Worm (Caenorhabditis elegans): ENCODE data around the gene F38E1.10.
"Not testable (repeated sequence)": the region's sequence is repeated elsewhere in the genome, so short reads cannot be mapped to it uniquely, and the experiment has no call there.

The F38E1.10 gene

ce11 chrV:8348959-8349389 lies 26.3 kb downstream of the F38E1.10 start (continued):
- TF ChIP-seq lin-13 (GFP tag; optimal IDR thresholded peaks at IDR 0.05) (peak; percentile 75), ZK546.5 (tag; optimal IDR thresholded peaks at IDR 0.05) (peak; percentile 13), unc-39 (tag; optimal IDR thresholded peaks at IDR 0.05) (no peak)

- no peak for TF ChIP-seq mab-5 (tag; optimal IDR thresholded peaks at IDR 0.05)
- TF ChIP-seq unc-39 (tag; optimal IDR thresholded peaks at IDR 0.05) = no peak
- TF ChIP-seq nhr-11 (tag; optimal IDR thresholded peaks at IDR 0.05) = no peak
- no peak for TF ChIP-seq sma-3 (GFP tag; optimal IDR thresholded peaks at IDR 0.05)
- TF ChIP-seq F13H6.1 (tag; optimal IDR thresholded peaks at IDR 0.05) = no peak
- TF ChIP-seq dmd-4 (tag; optimal IDR thresholded peaks at IDR 0.05) = no peak
These were observed 29.9 kb downstream of the F38E1.10 start, which contains the start of gene C08D8.1 for ce11 chrV:8345436-8345835. Gene C08D8.1, plus strand, starts transcription at chrV:8345759.

- no peak for TF ChIP-seq crh-2 (tag; optimal IDR thresholded peaks at IDR 0.05)
These were observed 32.9 kb downstream of the F38E1.10 start for ce11 chrV:8342416-8342815.

DNA sequence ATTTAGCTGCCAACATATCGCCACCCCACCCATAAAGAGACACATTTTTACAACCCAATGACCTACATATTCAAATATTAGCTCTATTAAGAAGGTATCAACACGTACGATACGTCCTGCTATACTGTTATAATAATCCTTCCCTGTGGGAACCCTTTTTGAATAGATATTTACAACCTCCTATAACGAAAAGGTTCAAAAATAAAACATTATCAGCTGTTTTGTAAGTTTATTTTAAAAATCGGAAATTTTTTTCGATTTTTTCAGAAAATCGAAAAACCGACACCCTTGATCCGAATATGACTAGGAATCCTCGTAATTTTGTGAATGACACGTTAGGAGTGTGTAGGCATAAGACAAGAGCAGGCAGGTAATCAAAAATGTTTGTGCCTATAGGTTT lies 34.4 kb downstream of the F38E1.10 start, which contains the start of gene C08D8.7:
Gene C08D8.7 (plus strand): TSS at position 301 of the 400 bp plus-strand sequence.
- TF ChIP-seq unc-55 (GFP tag; optimal IDR thresholded peaks at IDR 0.05); sma-9 (GFP tag; optimal IDR thresholded peaks at IDR 0.05); sma-9 (tag; optimal IDR thresholded peaks at IDR 0.05); C34F6.9 (tag; optimal IDR thresholded peaks at IDR 0.05): not testable (repeated sequence)

- TF ChIP-seq lin-11 (tag; optimal IDR thresholded peaks at IDR 0.05) (no peak), sem-4 (tag; optimal IDR thresholded peaks at IDR 0.05) (no peak), blmp-1 (tag; optimal IDR thresholded peaks at IDR 0.05; ENCODE audit: insufficient read depth) (peak; percentile 31), nhr-77 (tag; optimal IDR thresholded peaks at IDR 0.05) (no peak), lin-13 (GFP tag; optimal IDR thresholded peaks at IDR 0.05) (no peak), lsy-2 (tag; optimal IDR thresholded peaks at IDR 0.05) (no peak), sma-9 (GFP tag; optimal IDR thresholded peaks at IDR 0.05) (peak; percentile 23), sma-9 (tag; optimal IDR thresholded peaks at IDR 0.05) (no peak), nhr-10 (tag; optimal IDR thresholded peaks at IDR 0.05) (no peak), nhr-129 (tag; optimal IDR thresholded peaks at IDR 0.05) (peak; percentile 20), C34F6.9 (tag; optimal IDR thresholded peaks at IDR 0.05) (peak; percentile 31), egl-27 (tag; optimal IDR thresholded peaks at IDR 0.05) (no peak), snpc-4 (tag; optimal IDR thresholded peaks at IDR 0.05) (no peak), aly-2 (tag; optimal IDR thresholded peaks at IDR 0.05) (no peak)
These were observed 39.7 kb downstream of the F38E1.10 start for ce11 chrV:8335620-8336019.

DNA sequence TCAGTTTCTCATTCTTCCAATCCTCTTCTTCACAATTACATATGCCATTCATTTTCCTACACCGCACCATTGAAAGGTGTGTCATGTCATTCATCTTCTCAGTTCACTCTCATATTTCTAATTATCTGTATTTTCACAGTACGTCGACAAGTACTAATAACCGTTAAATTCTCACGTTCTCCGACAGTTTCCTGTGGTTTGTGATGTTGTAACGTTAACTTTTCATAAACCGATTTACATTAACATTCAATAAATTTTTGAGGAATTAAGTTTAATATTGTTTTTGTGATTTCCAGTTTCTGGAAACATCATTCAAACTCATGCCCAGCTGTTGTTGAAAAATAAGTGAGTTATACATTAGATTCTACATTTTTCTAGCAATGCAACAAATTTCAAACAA lies 41.0 kb downstream of the F38E1.10 start, which contains the start of gene tmd-2:
Gene tmd-2 (plus strand): TSS at position 301 of the 400 bp plus-strand sequence.
- TF ChIP-seq nhr-237 (tag; optimal IDR thresholded peaks at IDR 0.05) = no peak
- TF ChIP-seq nhr-129 (tag; optimal IDR thresholded peaks at IDR 0.05) = no peak
- TF ChIP-seq nhr-11 (tag; optimal IDR thresholded peaks at IDR 0.05) = no peak
- no peak for TF ChIP-seq sma-9 (GFP tag; optimal IDR thresholded peaks at IDR 0.05)
- no peak for TF ChIP-seq sma-9 (tag; optimal IDR thresholded peaks at IDR 0.05)
- no peak for TF ChIP-seq sma-3 (GFP tag; optimal IDR thresholded peaks at IDR 0.05)
- TF ChIP-seq unc-39 (tag; optimal IDR thresholded peaks at IDR 0.05) = no peak
- no peak for TF ChIP-seq zag-1 (tag; optimal IDR thresholded peaks at IDR 0.05)
- no peak for TF ChIP-seq egl-27 (tag; optimal IDR thresholded peaks at IDR 0.05)
- no peak for TF ChIP-seq gmeb-1 (tag; optimal IDR thresholded peaks at IDR 0.05)

DNA sequence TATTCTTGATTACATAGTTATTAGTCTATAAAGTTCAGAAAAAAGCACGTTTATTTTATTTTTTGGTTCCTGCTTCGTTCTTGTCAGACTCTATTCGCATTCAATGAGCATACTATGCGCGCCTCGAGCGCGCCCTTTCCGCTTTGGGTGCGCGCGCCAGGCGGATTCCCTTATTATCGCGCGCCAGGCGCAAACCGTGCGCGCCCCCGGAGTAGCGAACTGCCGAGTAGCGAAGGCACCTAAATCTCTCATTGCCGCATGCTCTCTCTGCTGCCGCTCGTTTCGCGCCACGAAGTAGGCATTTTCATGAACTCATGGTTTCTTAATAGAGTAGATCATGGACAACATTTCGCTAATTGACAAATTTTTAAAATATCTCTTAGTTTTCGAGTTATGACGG lies 48.2 kb downstream of the F38E1.10 start:
- TF ChIP-seq alr-1 (tag; optimal IDR thresholded peaks at IDR 0.05) (no peak), fos-1 (tag; optimal IDR thresholded peaks at IDR 0.05) (no peak), unc-55 (GFP tag; optimal IDR thresholded peaks at IDR 0.05) (no peak), nhr-237 (tag; optimal IDR thresholded peaks at IDR 0.05) (no peak), nhr-11 (tag; optimal IDR thresholded peaks at IDR 0.05) (no peak), unc-62 (GFP tag; optimal IDR thresholded peaks at IDR 0.05) (no peak), lin-11 (tag; optimal IDR thresholded peaks at IDR 0.05) (no peak), lsy-2 (tag; optimal IDR thresholded peaks at IDR 0.05) (no peak), nhr-12 (tag; optimal IDR thresholded peaks at IDR 0.05) (no peak), nhr-77 (tag; optimal IDR thresholded peaks at IDR 0.05) (no peak)
